Fruit fly (Drosophila melanogaster) whole organism, wandering third instar larva: ENCODE results near the gene CG15912.

Experiments used
- Hnf4 ChIP-seq: fragments of 200-800 bp; sonication (Bioruptor generic); optimal IDR thresholded peaks from 2 replicates; lab custom pipeline; 2016; ENCODE audit warnings: missing biosample characterization, mild to moderate bottlenecking, missing genetic modification characterization
- Vsx2 ChIP-seq: fragments of 200-300, 225-300 bp; sonication (Bioruptor generic); optimal IDR thresholded peaks from 2 replicates; lab custom pipeline; 2018; ENCODE audit warnings: missing biosample characterization, missing genetic modification characterization; ENCODE audit not compliant: partially characterized antibody
- h ChIP-seq: fragments of 200-800 bp; sonication (Bioruptor generic); optimal IDR thresholded peaks from 3 replicates; lab custom pipeline; 2016; ENCODE audit warnings: missing biosample characterization, mild to moderate bottlenecking, missing genetic modification characterization
- pan ChIP-seq: fragments of >200 bp; optimal IDR thresholded peaks from 2 replicates; lab custom pipeline; 2017

dm6 chrX:4573971-4574370 is 25.1 kb downstream of the CG15912 start:
- no peak for TF ChIP-seq h
- TF ChIP-seq Hnf4 = no peak
- no peak for TF ChIP-seq pan (lab: Kevin White, UChicago)
- no peak for TF ChIP-seq Vsx2 (GFP tag; lab: Kevin White, UChicago)
